Worm (Caenorhabditis elegans) whole organism, mixed stage, embryonic: ENCODE measurements around the gene Y6G8.2.
"Not testable (repeated sequence)": the region's sequence is repeated elsewhere in the genome, so short reads cannot be mapped to it uniquely, and the experiment has no call there.

Experiments used
- M03D4.4 ChIP-seq: sonication (generic microtip); optimal IDR thresholded peaks from 2 replicates; lab custom pipeline; 2017; ENCODE audit warnings: mild to moderate bottlenecking, missing genetic modification characterization, missing compliant biosample characterization
- bed-3 ChIP-seq: fragments of 200-800 bp; sonication (Bioruptor generic); optimal IDR thresholded peaks from 3 replicates; lab custom pipeline; 2018; ENCODE audit warnings: mild to moderate bottlenecking, missing genetic modification characterization, moderate library complexity, missing compliant biosample characterization
- blmp-1 ChIP-seq: fragments of 150-350 bp; optimal IDR thresholded peaks from 2 replicates; lab custom pipeline; 2014; ENCODE audit warnings: missing biosample characterization, missing genetic modification characterization
- ceh-39 ChIP-seq: fragments of 150-350 bp; optimal IDR thresholded peaks from 2 replicates; lab custom pipeline; 2014; ENCODE audit warnings: missing biosample characterization, missing genetic modification characterization
- ceh-83 ChIP-seq: fragments of 200-800 bp; sonication (Bioruptor generic); optimal IDR thresholded peaks from 2 replicates; lab custom pipeline; 2018; ENCODE audit warnings: mild to moderate bottlenecking, missing genetic modification characterization, missing compliant biosample characterization
- ces-1 ChIP-seq: fragments of 150-350 bp; optimal IDR thresholded peaks from 2 replicates; lab custom pipeline; 2014; ENCODE audit warnings: missing biosample characterization, missing genetic modification reagents, missing genetic modification characterization
- drap-1 ChIP-seq: fragments of 200-800 bp; sonication (Bioruptor generic); optimal IDR thresholded peaks from 3 replicates; lab custom pipeline; 2018; ENCODE audit warnings: mild to moderate bottlenecking, missing genetic modification characterization, missing compliant biosample characterization
- elt-1 ChIP-seq: sonication (generic microtip); optimal IDR thresholded peaks from 2 replicates; lab custom pipeline; 2017; ENCODE audit warnings: missing genetic modification characterization, mild to moderate bottlenecking, missing compliant biosample characterization, antibody characterized with exemption, moderate library complexity, borderline replicate concordance; ENCODE audit not compliant: insufficient read depth
- elt-3 ChIP-seq: fragments of 150-350 bp; optimal IDR thresholded peaks from 2 replicates; lab custom pipeline; 2014; ENCODE audit warnings: missing biosample characterization, missing genetic modification characterization
- flh-1 ChIP-seq: fragments of 200-800 bp; sonication (Bioruptor generic); optimal IDR thresholded peaks from 2 replicates; lab custom pipeline; 2018; ENCODE audit warnings: mild to moderate bottlenecking, missing genetic modification characterization, moderate library complexity, missing compliant biosample characterization
- ham-2 ChIP-seq: fragments of 200-800 bp; sonication (Bioruptor generic); optimal IDR thresholded peaks from 2 replicates; lab custom pipeline; 2018; ENCODE audit warnings: mild to moderate bottlenecking, missing genetic modification characterization, missing compliant biosample characterization
- hlh-1 ChIP-seq: fragments of 150-350 bp; optimal IDR thresholded peaks from 2 replicates; lab custom pipeline; 2014; ENCODE audit warnings: missing biosample characterization, missing genetic modification reagents, missing genetic modification characterization
- lin-13 ChIP-seq: fragments of 150-350 bp; optimal IDR thresholded peaks from 2 replicates; lab custom pipeline; 2014; ENCODE audit warnings: missing biosample characterization, missing genetic modification characterization
- lin-32 ChIP-seq: fragments of 200-800 bp; sonication (Bioruptor generic); optimal IDR thresholded peaks from 2 replicates; lab custom pipeline; 2018; ENCODE audit warnings: mild to moderate bottlenecking, missing genetic modification characterization, missing compliant biosample characterization
- lsy-2 ChIP-seq: fragments of 150-350 bp; optimal IDR thresholded peaks from 2 replicates; lab custom pipeline; 2014; ENCODE audit warnings: missing biosample characterization, missing genetic modification characterization
- mep-1 ChIP-seq: fragments of 150-350 bp; optimal IDR thresholded peaks from 2 replicates; lab custom pipeline; 2017; ENCODE audit warnings: missing biosample characterization, missing genetic modification reagents, missing genetic modification characterization, inconsistent platforms
- mls-2 ChIP-seq: sonication (generic microtip); optimal IDR thresholded peaks from 2 replicates; lab custom pipeline; 2016; ENCODE audit warnings: mild to moderate bottlenecking, missing genetic modification characterization, moderate library complexity, missing compliant biosample characterization
- nhr-12 ChIP-seq: fragments of 150-350 bp; optimal IDR thresholded peaks from 2 replicates; lab custom pipeline; 2014; ENCODE audit warnings: missing biosample characterization, missing genetic modification characterization
- nhr-2 ChIP-seq: fragments of 150-350 bp; optimal IDR thresholded peaks from 2 replicates; lab custom pipeline; 2014; ENCODE audit warnings: missing biosample characterization, missing genetic modification characterization
- nhr-237 ChIP-seq: fragments of 150-350 bp; optimal IDR thresholded peaks from 2 replicates; lab custom pipeline; 2014; ENCODE audit warnings: missing biosample characterization, missing genetic modification characterization
- nhr-28 ChIP-seq: fragments of 150-350 bp; optimal IDR thresholded peaks from 2 replicates; lab custom pipeline; 2014; ENCODE audit warnings: missing biosample characterization, missing genetic modification characterization
- nhr-76 ChIP-seq: sonication (generic microtip); optimal IDR thresholded peaks from 2 replicates; lab custom pipeline; 2017; ENCODE audit warnings: missing biosample characterization, missing genetic modification characterization
- pha-4 ChIP-seq: fragments of 150-350 bp; optimal IDR thresholded peaks from 2 replicates; lab custom pipeline; 2018; ENCODE audit warnings: missing biosample characterization, missing genetic modification reagents, missing genetic modification characterization
- sem-2 ChIP-seq: fragments of 200-800 bp; sonication (Bioruptor generic); optimal IDR thresholded peaks from 2 replicates; lab custom pipeline; 2018; ENCODE audit warnings: mild to moderate bottlenecking, missing genetic modification characterization, missing compliant biosample characterization
- snpc-4 ChIP-seq: fragments of 150-350 bp; optimal IDR thresholded peaks from 2 replicates; lab custom pipeline; 2014; ENCODE audit warnings: missing biosample characterization, missing genetic modification characterization
- sptf-1 ChIP-seq: sonication (generic microtip); optimal IDR thresholded peaks from 2 replicates; lab custom pipeline; 2017; ENCODE audit warnings: mild to moderate bottlenecking, missing genetic modification characterization, moderate library complexity, missing compliant biosample characterization
- tbx-8 ChIP-seq: fragments of 200-800 bp; sonication (Bioruptor generic); optimal IDR thresholded peaks from 2 replicates; lab custom pipeline; 2018; ENCODE audit warnings: mild to moderate bottlenecking, missing genetic modification characterization, moderate library complexity, missing compliant biosample characterization
- unc-120 ChIP-seq: sonication (generic microtip); optimal IDR thresholded peaks from 2 replicates; lab custom pipeline; 2017; ENCODE audit warnings: missing genetic modification characterization, missing compliant biosample characterization; ENCODE audit not compliant: poor library complexity, severe bottlenecking
- unc-39 ChIP-seq: fragments of 150-350 bp; optimal IDR thresholded peaks from 2 replicates; lab custom pipeline; 2014; ENCODE audit warnings: missing biosample characterization, missing genetic modification characterization
- unc-62 ChIP-seq: fragments of 150-350 bp; optimal IDR thresholded peaks from 2 replicates; lab custom pipeline; 2014; ENCODE audit warnings: missing biosample characterization, missing genetic modification reagents, missing genetic modification characterization
- zip-8 ChIP-seq: fragments of 150-350 bp; optimal IDR thresholded peaks from 2 replicates; lab custom pipeline; 2014; ENCODE audit warnings: missing biosample characterization, missing genetic modification characterization
- ztf-11 ChIP-seq: fragments of 150-350 bp; optimal IDR thresholded peaks from 2 replicates; lab custom pipeline; 2014; ENCODE audit warnings: missing biosample characterization, missing genetic modification characterization

Y6G8.2 gene

ce11 chrV:17615609-17616008 is 16.9 kb upstream of the Y6G8.2 start, which contains the start of gene Y6G8.5:
Gene Y6G8.5 (minus strand): TSS chrV:17615709.
- TF ChIP-seq lin-13 (tag; lab: Kevin White, UChicago) (no peak), nhr-28 (tag; lab: Kevin White, UChicago) (no peak), hlh-1 (tag; lab: Kevin White, UChicago) (no peak), mls-2 (tag; lab: Kevin White, UChicago) (no peak), sptf-1 (no peak), unc-120 (no peak), nhr-12 (tag; lab: Kevin White, UChicago) (no peak), tbx-8 (no peak), elt-1 (no peak), ham-2 (GFP tag; lab: Kevin White, UChicago) (no peak), zip-8 (no peak)

ce11 chrV:17614251-17614650 is 15.5 kb upstream of the Y6G8.2 start, which contains the start of gene Y6G8.14:
Gene Y6G8.14 (minus strand): TSS chrV:17614351.
- TF ChIP-seq nhr-2 (tag; lab: Kevin White, UChicago) (no peak), lsy-2 (tag; lab: Kevin White, UChicago) (no peak), zip-8 (peak; percentile 14)
- TF ChIP-seq, all 35 proteins: peak for 1

DNA sequence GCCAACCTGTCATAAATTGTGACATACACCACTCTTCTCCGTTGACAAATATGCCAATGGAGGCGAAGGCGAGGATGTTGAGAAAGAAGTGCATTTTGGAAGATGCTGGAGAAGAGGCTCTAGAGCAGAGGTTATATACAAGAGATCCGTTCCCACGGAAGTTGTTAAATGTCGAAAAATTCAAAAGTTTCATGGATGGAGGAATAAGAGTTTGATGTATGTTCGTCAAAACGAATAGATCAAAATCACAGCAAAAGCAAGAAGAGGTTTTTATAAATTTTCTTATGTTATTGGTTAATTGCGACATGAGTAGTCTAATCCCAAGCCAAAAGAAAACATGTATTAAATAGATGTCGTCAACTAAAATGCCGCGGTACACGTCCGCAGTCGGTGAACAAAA is 11.7 kb upstream of the Y6G8.2 start, which contains the start of gene Y6G8.15:
TSS of gene Y6G8.15 (minus strand) at position 101 of the 400 bp plus-strand sequence.
- TF ChIP-seq mls-2, blmp-1, nhr-237 (tag; lab: Kevin White, UChicago): not testable (repeated sequence)

DNA sequence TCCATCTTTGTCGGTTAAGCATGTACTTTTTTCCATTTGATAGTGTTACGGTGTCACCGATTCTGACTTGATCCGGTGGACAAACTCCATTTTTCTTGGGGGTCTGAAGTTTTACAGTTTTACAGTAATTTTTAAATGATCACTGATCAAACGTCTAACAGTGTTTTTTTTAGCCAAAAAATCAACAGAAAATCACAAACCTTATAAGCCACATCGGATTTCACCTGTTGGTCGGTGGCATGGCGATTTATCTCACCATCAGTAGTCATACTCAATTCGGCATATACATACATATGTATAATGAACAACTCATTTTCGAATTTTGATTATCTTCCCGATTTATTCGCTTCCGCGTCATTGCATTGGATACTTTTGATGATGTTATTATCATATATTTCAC is 9.0 kb upstream of the Y6G8.2 start, which contains the start of gene srz-91:
TSS of gene srz-91 (plus strand) at position 301 of the 400 bp plus-strand sequence.
- TF ChIP-seq unc-120 (no peak), elt-3 (tag; lab: Kevin White, UChicago) (no peak), bed-3 (no peak)

DNA sequence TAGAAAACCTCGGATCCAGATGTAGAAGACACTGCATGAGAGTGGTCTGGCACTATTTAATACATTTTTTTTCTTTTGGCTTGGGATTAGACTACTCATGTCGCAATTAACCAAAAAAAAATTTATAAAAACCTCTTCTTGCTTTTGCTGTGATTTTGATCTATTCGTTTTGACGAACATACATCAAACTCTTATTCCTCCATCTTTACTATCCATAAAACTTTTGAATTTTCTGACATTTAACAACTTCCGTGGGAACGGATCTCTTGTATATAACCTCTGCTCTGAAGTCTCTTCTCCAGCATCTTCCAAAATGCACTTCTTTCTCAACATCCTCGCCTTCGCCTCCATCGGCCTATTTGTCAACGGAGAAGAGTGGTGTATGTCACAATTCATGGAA is 7.3 kb upstream of the Y6G8.2 start, which contains the start of gene Y6G8.16:
TSS of gene Y6G8.16 (plus strand) at position 301 of the 400 bp plus-strand sequence.
- TF ChIP-seq nhr-76, ztf-11, zip-8: not testable (repeated sequence)

- no peak for TF ChIP-seq blmp-1 (tag; lab: Kevin White, UChicago)
- TF ChIP-seq ham-2 (GFP tag; lab: Kevin White, UChicago), result no peak
- TF ChIP-seq mep-1 (tag; lab: Kevin White, UChicago), result no peak
- no peak for TF ChIP-seq drap-1 (GFP tag; lab: Kevin White, UChicago)
- no peak for TF ChIP-seq elt-3 (tag; lab: Kevin White, UChicago)
- no peak for TF ChIP-seq hlh-1 (tag; lab: Kevin White, UChicago)
- no peak for TF ChIP-seq unc-62
- no peak for TF ChIP-seq bed-3
- TF ChIP-seq lin-32 (GFP tag; lab: Kevin White, UChicago), result no peak
- no peak for TF ChIP-seq unc-120
- TF ChIP-seq tbx-8, result no peak
- TF ChIP-seq unc-39 (tag; lab: Kevin White, UChicago), result no peak
- no peak for TF ChIP-seq nhr-76
- TF ChIP-seq nhr-237 (tag; lab: Kevin White, UChicago), result no peak
- no peak for TF ChIP-seq sem-2 (GFP tag; lab: Kevin White, UChicago)
- no peak for TF ChIP-seq nhr-12 (tag; lab: Kevin White, UChicago)
- TF ChIP-seq ces-1, result no peak
- no peak for TF ChIP-seq M03D4.4 (tag; lab: Kevin White, UChicago)
- TF ChIP-seq, all 35 proteins: peak for 0
Measured at ce11 chrV:17601520-17601919, 2.8 kb upstream of the Y6G8.2 start, which contains the start of gene ztf-25. Gene ztf-25 (plus strand): TSS chrV:17601820.

DNA sequence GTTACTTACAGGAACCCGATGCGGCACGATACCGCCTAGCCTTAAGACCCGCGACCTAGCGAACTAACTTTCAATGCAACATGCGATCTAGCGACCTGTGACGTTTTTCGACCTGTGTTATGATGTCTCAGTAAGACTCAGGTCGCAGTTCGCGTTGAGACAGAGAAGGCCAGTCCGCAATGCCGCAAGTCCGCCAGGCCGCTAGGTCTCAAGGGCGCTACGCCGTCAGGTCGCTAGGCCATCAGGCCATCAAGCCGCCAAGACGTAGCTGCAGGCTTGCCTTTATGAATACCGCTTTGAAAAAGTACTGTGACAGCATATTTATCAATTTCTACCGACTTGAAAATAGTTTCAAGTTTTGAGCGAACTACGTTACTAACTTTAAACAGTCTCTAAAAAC is 3.1 kb downstream of the Y6G8.2 start:
- TF ChIP-seq snpc-4, result no peak
- TF ChIP-seq nhr-2 (tag; lab: Kevin White, UChicago), result no peak
- TF ChIP-seq lin-32 (GFP tag; lab: Kevin White, UChicago), result no peak
- no peak for TF ChIP-seq ztf-11
- TF ChIP-seq nhr-28 (tag; lab: Kevin White, UChicago), result no peak
- no peak for TF ChIP-seq ceh-39 (tag; lab: Kevin White, UChicago)
- TF ChIP-seq elt-3 (tag; lab: Kevin White, UChicago), result no peak
- TF ChIP-seq pha-4 (tag; lab: Kevin White, UChicago), result no peak
- no peak for TF ChIP-seq M03D4.4 (tag; lab: Kevin White, UChicago)
- no peak for TF ChIP-seq flh-1 (GFP tag; lab: Kevin White, UChicago)
- no peak for TF ChIP-seq sptf-1
- no peak for TF ChIP-seq ceh-83 (GFP tag; lab: Kevin White, UChicago)
- TF ChIP-seq sem-2 (GFP tag; lab: Kevin White, UChicago), result no peak
- no peak for TF ChIP-seq blmp-1 (tag; lab: Kevin White, UChicago)
- TF ChIP-seq bed-3, result no peak
- TF ChIP-seq elt-1, result no peak
- TF ChIP-seq unc-120, result no peak
- TF ChIP-seq tbx-8, result no peak
